Fruit fly (Drosophila melanogaster) whole organism, embryonic: ENCODE results near the gene CG13842.

Experiments
- Abd-B ChIP-seq: fragments of 200-800 bp; sonication (Bioruptor generic); optimal IDR thresholded peaks from 2 replicates; lab custom pipeline; 2018; ENCODE audit warnings: missing biosample characterization, mild to moderate bottlenecking, missing genetic modification characterization, moderate library complexity
- Atf-2 ChIP-seq: fragments of 200-800 bp; sonication (Bioruptor generic); optimal IDR thresholded peaks from 2 replicates; lab custom pipeline; 2016; ENCODE audit warnings: missing biosample characterization, missing genetic modification characterization
- CG10321 ChIP-seq: fragments of 200-800 bp; sonication (Bioruptor generic); IDR thresholded peaks from 2 replicates; pipeline ENCODE4 v1.3.6; 2022; ENCODE audit warnings: missing biosample characterization, missing genetic modification characterization
- CG10543 ChIP-seq: fragments of 200-800 bp; sonication (Bioruptor generic); optimal IDR thresholded peaks from 3 replicates; lab custom pipeline; 2017; ENCODE audit warnings: missing biosample characterization, mild to moderate bottlenecking, missing genetic modification characterization, moderate library complexity
- CG11085 ChIP-seq: fragments of 200-800 bp; sonication (Bioruptor generic); IDR thresholded peaks from 2 replicates; pipeline ENCODE4 v1.3.6; 2022; ENCODE audit warnings: missing biosample characterization, missing genetic modification characterization
- CG11560 ChIP-seq: fragments of 200-800 bp; sonication (Bioruptor generic); IDR thresholded peaks from 3 replicates; pipeline ENCODE4 v1.3.6; 2022; ENCODE audit warnings: missing biosample characterization, missing genetic modification characterization
- CG12769 ChIP-seq: fragments of 200-800 bp; sonication (Bioruptor generic); optimal IDR thresholded peaks from 2 replicates; lab custom pipeline; 2019; ENCODE audit warnings: missing biosample characterization, mild to moderate bottlenecking, missing genetic modification characterization, moderate library complexity
- CG1603 ChIP-seq: fragments of 200-800 bp; sonication (Bioruptor generic); optimal IDR thresholded peaks from 2 replicates; lab custom pipeline; 2019; ENCODE audit warnings: missing biosample characterization, mild to moderate bottlenecking, missing genetic modification characterization, moderate library complexity
- CG16813 ChIP-seq: fragments of 200-800 bp; sonication (Bioruptor generic); IDR thresholded peaks from 3 replicates; pipeline ENCODE4 v1.3.6; 2022; ENCODE audit warnings: missing biosample characterization, missing genetic modification characterization; ENCODE audit not compliant: partially characterized antibody
- CG16863 ChIP-seq: fragments of 200-800 bp; sonication (Bioruptor generic); optimal IDR thresholded peaks from 3 replicates; lab custom pipeline; 2016; ENCODE audit warnings: missing biosample characterization, missing genetic modification characterization
- CG17186 ChIP-seq: fragments of 200-800 bp; sonication (Bioruptor generic); optimal IDR thresholded peaks from 3 replicates; lab custom pipeline; 2017; ENCODE audit warnings: missing biosample characterization, missing genetic modification reagents, missing genetic modification characterization
- CG18476 ChIP-seq: fragments of 200-800 bp; sonication (Bioruptor generic); optimal IDR thresholded peaks from 2 replicates; lab custom pipeline; 2016; ENCODE audit warnings: missing biosample characterization, mild to moderate bottlenecking, missing genetic modification characterization
- CG2116 ChIP-seq: fragments of 200-800 bp; sonication (Bioruptor generic); optimal IDR thresholded peaks from 3 replicates; lab custom pipeline; 2018; ENCODE audit warnings: missing biosample characterization, mild to moderate bottlenecking, missing genetic modification characterization
- CG2199 ChIP-seq: fragments of 200-800 bp; sonication (Bioruptor generic); IDR thresholded peaks from 3 replicates; pipeline ENCODE4 v1.3.6; 2022; ENCODE audit warnings: missing biosample characterization, missing genetic modification characterization
- CG34376 ChIP-seq: fragments of 200-800 bp; sonication (Bioruptor generic); optimal IDR thresholded peaks from 2 replicates; lab custom pipeline; 2018; ENCODE audit warnings: missing biosample characterization, mild to moderate bottlenecking, missing genetic modification characterization
- CG3995 ChIP-seq: fragments of 200-800 bp; sonication (Bioruptor generic); optimal IDR thresholded peaks from 3 replicates; lab custom pipeline; 2016; ENCODE audit warnings: missing biosample characterization, missing genetic modification characterization
- CG4424 ChIP-seq: fragments of 200-800 bp; sonication (Bioruptor generic); optimal IDR thresholded peaks from 3 replicates; lab custom pipeline; 2016; ENCODE audit warnings: missing biosample characterization, missing genetic modification characterization
- CG5245 ChIP-seq: fragments of 200-800 bp; sonication (Bioruptor generic); optimal IDR thresholded peaks from 3 replicates; lab custom pipeline; 2016; ENCODE audit warnings: missing biosample characterization, missing genetic modification characterization
- CG8290 ChIP-seq, 3 experiments: fragments of 200-800 bp; sonication (Bioruptor generic); optimal IDR thresholded peaks; 2 replicates each; lab custom pipeline; 2016 to 2019; ENCODE audit warnings: missing biosample characterization in 3 of 3, missing genetic modification characterization in 3 of 3, mild to moderate bottlenecking in 2 of 3, moderate library complexity in 1 of 3
- CG8388 ChIP-seq: fragments of 200-800 bp; sonication (Bioruptor generic); optimal IDR thresholded peaks from 2 replicates; lab custom pipeline; 2019; ENCODE audit warnings: missing biosample characterization, mild to moderate bottlenecking, missing genetic modification characterization, moderate library complexity
- CG9932 ChIP-seq: fragments of 200-800 bp; sonication (Bioruptor generic); IDR thresholded peaks from 2 replicates; pipeline ENCODE4 v1.3.6; 2022; ENCODE audit warnings: missing biosample characterization, missing genetic modification characterization
- CrebB ChIP-seq: fragments of 200-800 bp; sonication (Bioruptor generic); optimal IDR thresholded peaks from 3 replicates; lab custom pipeline; 2018; ENCODE audit warnings: missing biosample characterization, mild to moderate bottlenecking, missing genetic modification characterization
- Gsc ChIP-seq: fragments of 200-800 bp; sonication (Bioruptor generic); IDR thresholded peaks from 2 replicates; pipeline ENCODE4 v1.3.6; 2022; ENCODE audit warnings: missing biosample characterization, missing genetic modification characterization
- Hmr ChIP-seq: fragments of 200-800 bp; sonication (Bioruptor generic); optimal IDR thresholded peaks from 3 replicates; lab custom pipeline; 2017; ENCODE audit warnings: mild to moderate bottlenecking, missing biosample characterization, missing genetic modification reagents, missing genetic modification characterization
- Jarid2 ChIP-seq: fragments of 200-800 bp; sonication (Bioruptor generic); optimal IDR thresholded peaks from 3 replicates; lab custom pipeline; 2017; ENCODE audit warnings: mild to moderate bottlenecking, missing biosample characterization, missing genetic modification reagents, missing genetic modification characterization
- Lim3 ChIP-seq: fragments of 200-800 bp; sonication (Bioruptor generic); IDR thresholded peaks from 2 replicates; pipeline ENCODE4 v1.3.6; 2022; ENCODE audit warnings: missing biosample characterization, missing genetic modification characterization
- Med ChIP-seq: fragments of 200-800 bp; sonication (Bioruptor generic); peaks from one replicate; lab custom pipeline; 2016; ENCODE audit warnings: missing biosample characterization, missing genetic modification characterization, mild to moderate bottlenecking, inconsistent platforms, moderate library complexity
- Mrtf ChIP-seq: fragments of 200-800 bp; sonication (Bioruptor generic); IDR thresholded peaks from 3 replicates; pipeline ENCODE4 v1.3.6; 2022; ENCODE audit warnings: missing biosample characterization, missing genetic modification characterization
- Myb ChIP-seq: fragments of 200-800 bp; sonication (Bioruptor generic); optimal IDR thresholded peaks from 2 replicates; lab custom pipeline; 2016; ENCODE audit warnings: missing biosample characterization, missing genetic modification characterization
- PHDP ChIP-seq: fragments of 200-800 bp; sonication (Bioruptor generic); optimal IDR thresholded peaks from 3 replicates; lab custom pipeline; 2018; ENCODE audit warnings: missing biosample characterization, mild to moderate bottlenecking, missing genetic modification characterization, moderate library complexity
- Pdp1 ChIP-seq, 2 experiments: fragments of 200-800 bp; sonication (Bioruptor generic); optimal IDR thresholded peaks; 3 replicates each; lab custom pipeline; 2016; ENCODE audit warnings: missing biosample characterization in 2 of 2, missing genetic modification characterization in 2 of 2, mild to moderate bottlenecking in 1 of 2, moderate library complexity in 1 of 2
- Ravus ChIP-seq: fragments of 200-800 bp; sonication (Bioruptor generic); IDR thresholded peaks from 2 replicates; pipeline ENCODE4 v1.3.6; 2022; ENCODE audit warnings: missing biosample characterization, missing genetic modification characterization
- Sox100B ChIP-seq: fragments of 200-800 bp; sonication (Bioruptor generic); optimal IDR thresholded peaks from 3 replicates; lab custom pipeline; 2018; ENCODE audit warnings: missing biosample characterization, mild to moderate bottlenecking, missing genetic modification characterization
- ab ChIP-seq: fragments of 200-800 bp; sonication (Bioruptor generic); optimal IDR thresholded peaks from 2 replicates; lab custom pipeline; 2016; ENCODE audit warnings: missing biosample characterization, missing genetic modification characterization
- aop ChIP-seq: fragments of 200-800 bp; sonication (Bioruptor generic); IDR thresholded peaks from 2 replicates; pipeline ENCODE4 v1.3.6; 2022; ENCODE audit warnings: missing biosample characterization, missing genetic modification characterization
- az2 ChIP-seq: fragments of 200-800 bp; sonication (Bioruptor generic); optimal IDR thresholded peaks from 3 replicates; lab custom pipeline; 2016; ENCODE audit warnings: missing biosample characterization, missing genetic modification characterization
- bbx ChIP-seq: fragments of 200-800 bp; sonication (Bioruptor generic); IDR thresholded peaks from 2 replicates; pipeline ENCODE4 v1.3.6; 2022; ENCODE audit warnings: missing biosample characterization, missing genetic modification characterization; ENCODE audit not compliant: partially characterized antibody
- bcd ChIP-seq: fragments of 200-800 bp; sonication (Bioruptor generic); optimal IDR thresholded peaks from 2 replicates; lab custom pipeline; 2017; ENCODE audit warnings: missing biosample characterization, mild to moderate bottlenecking, missing genetic modification characterization
- chn ChIP-seq: fragments of 200-800 bp; sonication (Bioruptor generic); optimal IDR thresholded peaks from 2 replicates; lab custom pipeline; 2016; ENCODE audit warnings: missing biosample characterization, missing genetic modification characterization
- esg ChIP-seq: fragments of 200-800 bp; sonication (Bioruptor generic); conservative IDR thresholded peaks from 2 replicates; pipeline ENCODE4 v1.3.6; 2022; ENCODE audit warnings: missing biosample characterization, missing genetic modification characterization
- exex ChIP-seq: fragments of 200-800 bp; sonication (Bioruptor generic); optimal IDR thresholded peaks from 4 replicates; lab custom pipeline; 2018; ENCODE audit warnings: missing biosample characterization, mild to moderate bottlenecking, missing genetic modification characterization, moderate library complexity
- lbe ChIP-seq: fragments of 200-800 bp; sonication (Bioruptor generic); optimal IDR thresholded peaks from 2 replicates; lab custom pipeline; 2016; ENCODE audit warnings: missing biosample characterization, mild to moderate bottlenecking, missing genetic modification characterization
- mirr ChIP-seq: fragments of 200-800 bp; sonication (Bioruptor generic); optimal IDR thresholded peaks from 3 replicates; lab custom pipeline; 2018; ENCODE audit warnings: missing biosample characterization, mild to moderate bottlenecking, missing genetic modification characterization
- peb ChIP-seq: fragments of 200-800 bp; sonication (Bioruptor generic); IDR thresholded peaks from 2 replicates; pipeline ENCODE4 v1.3.6; 2022; ENCODE audit warnings: missing biosample characterization, missing genetic modification characterization
- repo ChIP-seq: fragments of 200-800 bp; sonication (Bioruptor generic); optimal IDR thresholded peaks from 2 replicates; lab custom pipeline; 2016; ENCODE audit warnings: missing biosample characterization, missing genetic modification characterization
- ro ChIP-seq: fragments of 200-800 bp; sonication (Bioruptor generic); IDR thresholded peaks from 2 replicates; pipeline ENCODE4 v1.3.6; 2022; ENCODE audit warnings: missing biosample characterization, missing genetic modification characterization
- sc ChIP-seq, 3 experiments: fragments of >200 bp in 2 of 3; fragments of 200-800 bp in 1 of 3; sonication (Bioruptor generic) in 1 of 3; optimal IDR thresholded peaks; 2 replicates in 2 of 3; 3 replicates in 1 of 3; lab custom pipeline; 2017; ENCODE audit warnings: mild to moderate bottlenecking in 1 of 3, missing biosample characterization in 1 of 3, missing genetic modification characterization in 1 of 3, missing genetic modification reagents in 1 of 3
- sd ChIP-seq: fragments of 200-800 bp; sonication (Bioruptor generic); optimal IDR thresholded peaks from 3 replicates; lab custom pipeline; 2018; ENCODE audit warnings: missing biosample characterization, mild to moderate bottlenecking, missing genetic modification characterization, moderate library complexity
- slp2 ChIP-seq: fragments of 200-800 bp; sonication (Bioruptor generic); optimal IDR thresholded peaks from 2 replicates; lab custom pipeline; 2016; ENCODE audit warnings: missing biosample characterization, missing genetic modification characterization
- sqz ChIP-seq: fragments of 200-800 bp; sonication (Bioruptor generic); optimal IDR thresholded peaks from 3 replicates; lab custom pipeline; 2018; ENCODE audit warnings: missing biosample characterization, mild to moderate bottlenecking, missing genetic modification characterization
- sug ChIP-seq: fragments of 200-800 bp; optimal IDR thresholded peaks from 2 replicates; lab custom pipeline; 2019; ENCODE audit warnings: missing biosample characterization, mild to moderate bottlenecking, missing genetic modification characterization, moderate library complexity
- tll ChIP-seq, 2 experiments: fragments of 200-800 bp in 1 of 2; fragments of >200 bp in 1 of 2; sonication (Bioruptor generic) in 1 of 2; optimal IDR thresholded peaks; 2 replicates each; lab custom pipeline; 2017 to 2019; ENCODE audit warnings: missing biosample characterization in 2 of 2, missing genetic modification characterization in 2 of 2, mild to moderate bottlenecking in 1 of 2, moderate library complexity in 1 of 2

CG13842 gene

dm6 chr3R:22669121-22669520 is 38.0 kb downstream of the CG13842 start:
- TF ChIP-seq sug (peak; percentile 43), ro (no peak), CG10543 (GFP tag; lab: Kevin White, UChicago) (peak; percentile 1), sd (tag; lab: Kevin White, UChicago) (peak; percentile 4), CG1603 (no peak), CG10321 (GFP tag; lab: Robert Waterston, UW) (no peak), CG18476 (GFP tag; lab: Kevin White, UChicago) (no peak), Pdp1 (GFP tag; optimal IDR thresholded peaks at IDR 0.05; lab: Kevin White, UChicago) (peak in 1 of 2 experiments; percentile 27), CG9932 (GFP tag; lab: Robert Waterston, UW) (no peak), sqz (GFP tag; lab: Kevin White, UChicago) (no peak), Atf-2 (GFP tag; lab: Kevin White, UChicago) (no peak), Abd-B (GFP tag; lab: Kevin White, UChicago) (no peak), CG11560 (tag; lab: Robert Waterston, UW) (no peak), Jarid2 (no peak), CG12769 (tag; lab: Kevin White, UChicago) (peak; percentile 36), mirr (peak; percentile 58), CG3995 (peak; percentile 86), Lim3 (GFP tag; lab: Robert Waterston, UW) (no peak), CG8290 (GFP tag; optimal IDR thresholded peaks at IDR 0.05; lab: Kevin White, UChicago) (no peak), CG8290 (tag; optimal IDR thresholded peaks at IDR 0.05; lab: Kevin White, UChicago) (peak in 1 of 2 experiments; percentile 15), Myb (GFP tag; lab: Kevin White, UChicago) (no peak), repo (GFP tag; lab: Kevin White, UChicago) (no peak), CG2116 (no peak), CG8388 (no peak), CG11085 (GFP tag; lab: Robert Waterston, UW) (no peak), Sox100B (GFP tag; lab: Kevin White, UChicago) (no peak), CG4424 (GFP tag; lab: Kevin White, UChicago) (no peak), CG34376 (GFP tag; lab: Kevin White, UChicago) (peak; percentile 49), CrebB (tag; lab: Kevin White, UChicago) (no peak), slp2 (GFP tag; lab: Kevin White, UChicago) (no peak), CG16863 (no peak), CG2199 (GFP tag; lab: Robert Waterston, UW) (no peak), CG5245 (GFP tag; lab: Kevin White, UChicago) (no peak), esg (GFP tag; lab: Robert Waterston, UW) (no peak), exex (tag; lab: Kevin White, UChicago) (peak; percentile 18), Mrtf (GFP tag; lab: Robert Waterston, UW) (no peak), Gsc (GFP tag; lab: Robert Waterston, UW) (no peak), bbx (GFP tag; lab: Robert Waterston, UW) (no peak), chn (GFP tag; lab: Kevin White, UChicago) (no peak), aop (no peak), Med (GFP tag; lab: Kevin White, UChicago) (peak; percentile 44)

DNA sequence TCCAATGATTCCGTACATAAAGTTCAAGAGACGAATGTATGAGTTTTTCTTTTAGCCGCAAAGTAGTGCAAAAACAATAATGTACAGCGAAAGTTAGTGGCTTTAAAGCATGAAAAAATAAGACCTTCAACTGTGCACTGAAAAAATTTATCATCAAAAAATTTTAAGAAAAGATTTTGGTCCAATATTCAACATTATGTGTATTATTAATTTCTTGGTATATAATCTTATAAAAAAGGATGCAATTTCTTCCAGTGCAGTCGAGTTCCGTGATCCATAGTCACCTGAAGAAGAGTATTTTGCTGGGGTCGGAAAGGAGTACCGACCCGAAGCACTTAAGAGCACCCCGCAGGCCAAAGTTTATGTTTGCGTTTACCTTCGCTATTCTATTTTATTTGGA is 38.5 kb downstream of the CG13842 start:
- TF ChIP-seq Ravus (peak; percentile 1; the same call in 1 of the 2 replicates), lbe (no peak), CG16813 (GFP tag; lab: Robert Waterston, UW) (no peak), PHDP (tag; lab: Kevin White, UChicago) (peak; percentile 9), peb (GFP tag; lab: Robert Waterston, UW) (0 out of 2 replicates have a peak, but pooled peaks have one; percentile 9), tll (GFP tag; optimal IDR thresholded peaks at IDR 0.05; lab: Kevin White, UChicago) (no peak), CG34376 (GFP tag; lab: Kevin White, UChicago) (no peak), bcd (GFP tag; lab: Kevin White, UChicago) (no peak), CG17186 (no peak), az2 (GFP tag; lab: Kevin White, UChicago) (peak; percentile 32), ab (GFP tag; lab: Kevin White, UChicago) (no peak), sc (optimal IDR thresholded peaks at IDR 0.05; lab: Kevin White, UChicago) (no peak), sc (GFP tag; optimal IDR thresholded peaks at IDR 0.05; lab: Kevin White, UChicago) (peak; percentile 13), Hmr (GFP tag; lab: Kevin White, UChicago) (no peak)
